Fruit fly (Drosophila melanogaster) whole organism, embryonic: ENCODE data around the gene Notum.

Experiments used
- Atf6 ChIP-seq: fragments of 200-800 bp; sonication (Bioruptor generic); IDR thresholded peaks from 2 replicates; pipeline ENCODE4 v1.3.6; 2022; ENCODE audit warnings: missing biosample characterization, missing genetic modification characterization
- Bdp1 ChIP-seq: fragments of 200-800 bp; sonication (Bioruptor generic); optimal IDR thresholded peaks from 3 replicates; lab custom pipeline; 2016; ENCODE audit warnings: missing biosample characterization, missing genetic modification characterization
- BtbVII ChIP-seq: fragments of 200-800 bp; sonication (Bioruptor generic); optimal IDR thresholded peaks from 3 replicates; lab custom pipeline; 2017; ENCODE audit warnings: missing biosample characterization, mild to moderate bottlenecking, missing genetic modification characterization
- CG1024 ChIP-seq: fragments of 200-800 bp; sonication (Bioruptor generic); IDR thresholded peaks from 2 replicates; pipeline ENCODE4 v1.3.6; 2022; ENCODE audit warnings: missing biosample characterization, missing genetic modification characterization
- CG10267 ChIP-seq: fragments of 200-800 bp; sonication (Bioruptor generic); optimal IDR thresholded peaks from 2 replicates; lab custom pipeline; 2018; ENCODE audit warnings: missing biosample characterization, mild to moderate bottlenecking, missing genetic modification characterization, moderate library complexity
- CG10654 ChIP-seq: fragments of 200-800 bp; sonication (Bioruptor generic); optimal IDR thresholded peaks from 2 replicates; lab custom pipeline; 2016; ENCODE audit warnings: missing biosample characterization, missing genetic modification characterization
- CG12071 ChIP-seq: fragments of 200-800 bp; sonication (Bioruptor generic); optimal IDR thresholded peaks from 3 replicates; lab custom pipeline; 2018; ENCODE audit warnings: missing biosample characterization, mild to moderate bottlenecking, missing genetic modification characterization
- CG12219 ChIP-seq: fragments of 200-800 bp; sonication (Bioruptor generic); optimal IDR thresholded peaks from 3 replicates; lab custom pipeline; 2018; ENCODE audit warnings: missing biosample characterization, mild to moderate bottlenecking, missing genetic modification characterization
- CG12942 ChIP-seq: fragments of 200-800 bp; sonication (Bioruptor generic); optimal IDR thresholded peaks from 3 replicates; lab custom pipeline; 2016; ENCODE audit warnings: missing biosample characterization, missing genetic modification characterization
- CG13424 ChIP-seq: fragments of 200-800 bp; sonication (Bioruptor generic); optimal IDR thresholded peaks from 2 replicates; lab custom pipeline; 2019; ENCODE audit warnings: missing biosample characterization, mild to moderate bottlenecking, missing genetic modification characterization, moderate library complexity
- CG13894 ChIP-seq: fragments of 200-800 bp; sonication (Bioruptor generic); optimal IDR thresholded peaks from 3 replicates; lab custom pipeline; 2018; ENCODE audit warnings: missing biosample characterization, mild to moderate bottlenecking, missing genetic modification characterization, moderate library complexity
- CG15011 ChIP-seq: fragments of 200-800 bp; sonication (Bioruptor generic); optimal IDR thresholded peaks from 3 replicates; lab custom pipeline; 2018; ENCODE audit warnings: missing biosample characterization, mild to moderate bottlenecking, missing genetic modification characterization
- CG15073 ChIP-seq: fragments of 200-800 bp; sonication (Bioruptor generic); optimal IDR thresholded peaks from 2 replicates; lab custom pipeline; 2016; ENCODE audit warnings: missing biosample characterization, missing genetic modification characterization
- CG15514 ChIP-seq: fragments of 200-800 bp; sonication (Bioruptor generic); optimal IDR thresholded peaks from 3 replicates; lab custom pipeline; 2017; ENCODE audit warnings: missing biosample characterization, missing genetic modification characterization, mild to moderate bottlenecking, moderate library complexity, missing genetic modification reagents
- CG1603 ChIP-seq: fragments of 200-800 bp; sonication (Bioruptor generic); optimal IDR thresholded peaks from 2 replicates; lab custom pipeline; 2019; ENCODE audit warnings: missing biosample characterization, mild to moderate bottlenecking, missing genetic modification characterization, moderate library complexity
- CG18599 ChIP-seq: fragments of 200-800 bp; sonication (Bioruptor generic); optimal IDR thresholded peaks from 3 replicates; lab custom pipeline; 2017; ENCODE audit warnings: missing biosample characterization, missing genetic modification characterization, mild to moderate bottlenecking, moderate library complexity, missing genetic modification reagents
- CG2129 ChIP-seq: fragments of 200-800 bp; sonication (Bioruptor generic); IDR thresholded peaks from 2 replicates; pipeline ENCODE4 v1.3.6; 2022; ENCODE audit warnings: missing biosample characterization, missing genetic modification characterization; ENCODE audit not compliant: partially characterized antibody
- CG2875 ChIP-seq: fragments of 200-800 bp; sonication (Bioruptor generic); optimal IDR thresholded peaks from 2 replicates; lab custom pipeline; 2017; ENCODE audit warnings: missing biosample characterization, mild to moderate bottlenecking, missing genetic modification characterization, missing genetic modification reagents
- CG4424 ChIP-seq: fragments of 200-800 bp; sonication (Bioruptor generic); optimal IDR thresholded peaks from 3 replicates; lab custom pipeline; 2016; ENCODE audit warnings: missing biosample characterization, missing genetic modification characterization
- CG8359 ChIP-seq: fragments of 200-800 bp; sonication (Bioruptor generic); optimal IDR thresholded peaks from 2 replicates; lab custom pipeline; 2017; ENCODE audit warnings: missing biosample characterization, mild to moderate bottlenecking, missing genetic modification characterization, borderline replicate concordance
- CG9215 ChIP-seq: fragments of 200-800 bp; sonication (Bioruptor generic); IDR thresholded peaks from 2 replicates; pipeline ENCODE4 v1.3.6; 2022; ENCODE audit warnings: missing biosample characterization, missing genetic modification characterization
- CrebB ChIP-seq: fragments of 200-800 bp; sonication (Bioruptor generic); optimal IDR thresholded peaks from 3 replicates; lab custom pipeline; 2018; ENCODE audit warnings: missing biosample characterization, mild to moderate bottlenecking, missing genetic modification characterization
- Dref ChIP-seq: fragments of 200-800 bp; sonication (Bioruptor generic); IDR thresholded peaks from 2 replicates; pipeline ENCODE4 v1.3.6; 2022; ENCODE audit warnings: missing biosample characterization, missing genetic modification characterization
- Ets97D ChIP-seq: fragments of 200-800 bp; sonication (Bioruptor generic); optimal IDR thresholded peaks from 3 replicates; lab custom pipeline; 2016; ENCODE audit warnings: missing biosample characterization, missing genetic modification characterization
- Fer1 ChIP-seq: fragments of 200-800 bp; sonication (Bioruptor generic); optimal IDR thresholded peaks from 2 replicates; lab custom pipeline; 2017; ENCODE audit warnings: missing biosample characterization, mild to moderate bottlenecking, missing genetic modification characterization
- Lim3 ChIP-seq: fragments of 200-800 bp; sonication (Bioruptor generic); IDR thresholded peaks from 2 replicates; pipeline ENCODE4 v1.3.6; 2022; ENCODE audit warnings: missing biosample characterization, missing genetic modification characterization
- MTF-1 ChIP-seq: fragments of 200-800 bp; sonication (Bioruptor generic); optimal IDR thresholded peaks from 2 replicates; lab custom pipeline; 2018; ENCODE audit warnings: missing biosample characterization, mild to moderate bottlenecking, missing genetic modification characterization, borderline replicate concordance
- Med ChIP-seq: fragments of 200-800 bp; sonication (Bioruptor generic); peaks from one replicate; lab custom pipeline; 2016; ENCODE audit warnings: missing biosample characterization, missing genetic modification characterization, mild to moderate bottlenecking, inconsistent platforms, moderate library complexity
- Sox100B ChIP-seq: fragments of 200-800 bp; sonication (Bioruptor generic); optimal IDR thresholded peaks from 3 replicates; lab custom pipeline; 2018; ENCODE audit warnings: missing biosample characterization, mild to moderate bottlenecking, missing genetic modification characterization
- al ChIP-seq: fragments of 200-800 bp; sonication (Bioruptor generic); IDR thresholded peaks from 2 replicates; pipeline ENCODE4 v1.3.6; 2022; ENCODE audit warnings: missing biosample characterization, missing genetic modification characterization
- bab2 ChIP-seq: fragments of 200-800 bp; sonication (Bioruptor generic); optimal IDR thresholded peaks from 2 replicates; lab custom pipeline; 2016; ENCODE audit warnings: missing biosample characterization, missing genetic modification characterization
- corto ChIP-seq: fragments of 200-800 bp; sonication (Bioruptor generic); optimal IDR thresholded peaks from 2 replicates; lab custom pipeline; 2016; ENCODE audit warnings: missing biosample characterization, mild to moderate bottlenecking, missing genetic modification characterization, moderate library complexity
- croc ChIP-seq: fragments of 200-800 bp; sonication (Bioruptor generic); conservative IDR thresholded peaks from 3 replicates; pipeline ENCODE4 v1.3.6; 2022; ENCODE audit warnings: missing biosample characterization, missing genetic modification characterization
- crol ChIP-seq: fragments of 200-800 bp; sonication (Bioruptor generic); IDR thresholded peaks from 2 replicates; pipeline ENCODE4 v1.3.6; 2022; ENCODE audit warnings: missing biosample characterization, missing genetic modification characterization
- dm ChIP-seq: fragments of 200-800 bp; sonication (Bioruptor generic); optimal IDR thresholded peaks from 3 replicates; lab custom pipeline; 2016; ENCODE audit warnings: missing biosample characterization, missing genetic modification characterization
- gcm ChIP-seq: fragments of 200-800 bp; sonication (Bioruptor generic); optimal IDR thresholded peaks from 2 replicates; lab custom pipeline; 2019; ENCODE audit warnings: missing biosample characterization, mild to moderate bottlenecking, missing genetic modification characterization, moderate library complexity
- her ChIP-seq: fragments of 200-800 bp; sonication (Bioruptor generic); optimal IDR thresholded peaks from 2 replicates; lab custom pipeline; 2016; ENCODE audit warnings: missing biosample characterization, missing genetic modification characterization
- hkb ChIP-seq, 2 experiments: fragments of 200-800 bp in 1 of 2; fragments of >200 bp in 1 of 2; sonication (Bioruptor generic) in 1 of 2; IDR thresholded peaks in 1 of 2; optimal IDR thresholded peaks in 1 of 2; 2 replicates each; pipeline versions ENCODE4 v1.3.6 to Lab custom; 2017 to 2022; ENCODE audit warnings: missing biosample characterization in 1 of 2, missing genetic modification characterization in 1 of 2
- insv ChIP-seq, 2 experiments: fragments of 200-800 bp; sonication (Bioruptor generic); optimal IDR thresholded peaks; 3 replicates each; lab custom pipeline; 2016 to 2018; ENCODE audit warnings: missing biosample characterization in 2 of 2, missing genetic modification characterization in 2 of 2
- knrl ChIP-seq: fragments of 200-800 bp; sonication (Bioruptor generic); IDR thresholded peaks from 3 replicates; pipeline ENCODE4 v1.3.6; 2022; ENCODE audit warnings: missing biosample characterization, missing genetic modification characterization; ENCODE audit not compliant: partially characterized antibody
- ranshi ChIP-seq: fragments of 200-800 bp; sonication (Bioruptor generic); IDR thresholded peaks from 2 replicates; pipeline ENCODE4 v1.3.6; 2022; ENCODE audit warnings: missing biosample characterization, missing genetic modification characterization
- slou ChIP-seq: fragments of 200-800 bp; sonication (Bioruptor generic); optimal IDR thresholded peaks from 3 replicates; lab custom pipeline; 2016; ENCODE audit warnings: missing biosample characterization, missing genetic modification characterization
- tin ChIP-seq: fragments of 200-800 bp; sonication (Bioruptor generic); optimal IDR thresholded peaks from 3 replicates; lab custom pipeline; 2016; ENCODE audit warnings: missing biosample characterization, missing genetic modification characterization
- tio ChIP-seq: fragments of 200-800 bp; sonication (Bioruptor generic); optimal IDR thresholded peaks from 2 replicates; lab custom pipeline; 2017; ENCODE audit warnings: missing biosample characterization, missing genetic modification characterization, inconsistent platforms
- tll ChIP-seq, 2 experiments: fragments of 200-800 bp in 1 of 2; fragments of >200 bp in 1 of 2; sonication (Bioruptor generic) in 1 of 2; optimal IDR thresholded peaks; 2 replicates each; lab custom pipeline; 2017 to 2019; ENCODE audit warnings: missing biosample characterization in 2 of 2, missing genetic modification characterization in 2 of 2, mild to moderate bottlenecking in 1 of 2, moderate library complexity in 1 of 2
- toy ChIP-seq: fragments of 200-800 bp; sonication (Bioruptor generic); IDR thresholded peaks from 2 replicates; pipeline ENCODE4 v1.3.6; 2022; ENCODE audit warnings: missing biosample characterization, missing genetic modification characterization
- twi ChIP-seq: fragments of 200-800 bp; optimal IDR thresholded peaks from 2 replicates; lab custom pipeline; 2019; ENCODE audit warnings: missing biosample characterization, mild to moderate bottlenecking, missing genetic modification characterization, moderate library complexity
- vfl ChIP-seq: fragments of 200-800 bp; sonication (Bioruptor generic); optimal IDR thresholded peaks from 2 replicates; lab custom pipeline; 2016; ENCODE audit warnings: missing biosample characterization, missing genetic modification characterization
- zf30C ChIP-seq: fragments of 200-800 bp; sonication (Bioruptor generic); optimal IDR thresholded peaks from 3 replicates; lab custom pipeline; 2018; ENCODE audit warnings: missing biosample characterization, mild to moderate bottlenecking, missing genetic modification characterization

Notum gene

DNA sequence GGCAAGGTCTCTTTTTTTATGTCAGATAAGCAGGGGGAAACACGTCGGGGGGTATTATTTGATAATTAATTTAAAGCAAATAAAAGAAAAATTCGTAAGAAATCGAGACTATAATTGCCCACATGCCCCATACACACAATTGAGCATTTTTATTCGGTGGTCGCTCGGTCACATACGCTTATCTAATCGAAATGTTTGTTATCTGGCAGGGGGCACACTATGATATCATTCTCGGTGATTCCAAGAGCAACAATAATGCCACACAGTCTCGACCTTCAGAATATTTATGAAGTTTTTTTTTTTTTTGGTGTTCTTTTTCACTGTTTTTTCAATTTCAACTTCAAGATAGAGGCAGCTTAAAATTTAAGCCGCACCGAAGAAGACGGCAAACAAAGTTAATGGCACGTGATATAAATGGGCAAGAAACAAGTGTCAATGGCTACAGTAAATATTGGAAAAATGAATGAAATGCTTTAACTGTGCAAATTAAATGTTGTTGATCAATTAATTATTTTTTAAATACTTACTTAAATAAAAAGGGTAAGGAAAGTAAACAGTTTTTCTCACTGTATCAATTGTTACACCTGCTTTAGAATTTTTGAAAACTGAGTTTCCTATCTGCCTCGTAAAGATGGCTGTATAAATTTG is 23.8 kb upstream of the Notum start (continued):
- no peak for TF ChIP-seq her (GFP tag; lab: Kevin White, UChicago)
- peak; percentile 10 for TF ChIP-seq CG13894 (tag; lab: Kevin White, UChicago)
- TF ChIP-seq CG15514 (GFP tag; lab: Kevin White, UChicago): peak; percentile 51
- TF ChIP-seq Lim3 (GFP tag; lab: Robert Waterston, UW): no peak
- TF ChIP-seq Bdp1 (GFP tag; lab: Kevin White, UChicago): no peak
- no peak for TF ChIP-seq CG2875 (GFP tag; lab: Kevin White, UChicago)
- TF ChIP-seq CG9215 (GFP tag; lab: Robert Waterston, UW): no peak
- peak; percentile 50 for TF ChIP-seq crol
- peak; percentile 52 for TF ChIP-seq BtbVII
- peak; percentile 73 for TF ChIP-seq Med (GFP tag; lab: Kevin White, UChicago)
- TF ChIP-seq Ets97D (GFP tag; lab: Kevin White, UChicago): no peak
- TF ChIP-seq tin (GFP tag; lab: Kevin White, UChicago): no peak
- no peak for TF ChIP-seq al (GFP tag; lab: Robert Waterston, UW)
- peak; percentile 14 for TF ChIP-seq CG12071 (GFP tag; lab: Kevin White, UChicago)
- no peak for TF ChIP-seq hkb (optimal IDR thresholded peaks at IDR 0.05; lab: Kevin White, UChicago)
- peak; percentile 49 for TF ChIP-seq hkb (GFP tag; IDR thresholded peaks at IDR 0.05; lab: Robert Waterston, UW)
- TF ChIP-seq slou: no peak
- TF ChIP-seq insv (GFP tag; optimal IDR thresholded peaks at IDR 0.05; lab: Kevin White, UChicago): no peak
- no peak for TF ChIP-seq zf30C
- TF ChIP-seq CG18599 (GFP tag; lab: Kevin White, UChicago): peak; percentile 47
- peak; percentile 28 for TF ChIP-seq CG12219 (GFP tag; lab: Kevin White, UChicago)
- no peak for TF ChIP-seq tll (GFP tag; optimal IDR thresholded peaks at IDR 0.05; lab: Kevin White, UChicago)
- no peak for TF ChIP-seq dm (GFP tag; lab: Kevin White, UChicago)
- TF ChIP-seq croc (GFP tag; lab: Robert Waterston, UW): no peak
- peak; percentile 87 for TF ChIP-seq Atf6 (GFP tag; lab: Robert Waterston, UW)
- TF ChIP-seq gcm (GFP tag; lab: Kevin White, UChicago): no peak
- TF ChIP-seq CG1024 (GFP tag; lab: Robert Waterston, UW): no peak
- TF ChIP-seq CG15073 (GFP tag; lab: Kevin White, UChicago): no peak
- no peak for TF ChIP-seq CrebB (tag; lab: Kevin White, UChicago)
- peak; percentile 25 for TF ChIP-seq CG1603 (tag; lab: Kevin White, UChicago)
- no peak for TF ChIP-seq CG15011
- peak; percentile 56; the same call in 1 of the 2 replicates for TF ChIP-seq ranshi (GFP tag; lab: Robert Waterston, UW)
- TF ChIP-seq Dref (GFP tag; lab: Robert Waterston, UW): no peak
- no peak for TF ChIP-seq CG8359 (GFP tag; lab: Kevin White, UChicago)
- peak; percentile 29 for TF ChIP-seq tio (GFP tag; lab: Kevin White, UChicago)
- no peak for TF ChIP-seq CG12942 (GFP tag; lab: Kevin White, UChicago)
- no peak for TF ChIP-seq CG2129 (GFP tag; lab: Robert Waterston, UW)
- peak; percentile 50 for TF ChIP-seq bab2 (GFP tag; lab: Kevin White, UChicago)
- no peak for TF ChIP-seq vfl (GFP tag; lab: Kevin White, UChicago)
- peak; percentile 9 for TF ChIP-seq CG10654 (GFP tag; lab: Kevin White, UChicago)
- peak; percentile 12 for TF ChIP-seq CG4424
- TF ChIP-seq Fer1 (GFP tag; lab: Kevin White, UChicago): peak; percentile 73
- peak; percentile 7 for TF ChIP-seq twi (tag; lab: Kevin White, UChicago)
- no peak for TF ChIP-seq knrl (GFP tag; lab: Robert Waterston, UW)
- no peak for TF ChIP-seq toy (GFP tag; lab: Robert Waterston, UW)
- peak; percentile 24 for TF ChIP-seq CG13424 (tag; lab: Kevin White, UChicago)
- TF ChIP-seq corto (GFP tag; lab: Kevin White, UChicago): no peak
- TF ChIP-seq MTF-1 (GFP tag; lab: Kevin White, UChicago): no peak
- TF ChIP-seq CG10267 (tag; lab: Kevin White, UChicago): peak; percentile 19
- peak; percentile 30 for TF ChIP-seq Sox100B (GFP tag; lab: Kevin White, UChicago)
